Worm (Caenorhabditis elegans) whole organism, L2 larva: Measurements from ENCODE around the gene elo-6.

ENCODE experiments used
- R02D3.7 ChIP-seq: fragments of 150-350 bp; optimal IDR thresholded peaks from 2 replicates; lab custom pipeline; 2014; ENCODE audit warnings: missing biosample characterization, missing genetic modification characterization
- alr-1 ChIP-seq: fragments of 150-350 bp; optimal IDR thresholded peaks from 2 replicates; lab custom pipeline; 2014; ENCODE audit warnings: missing biosample characterization, missing genetic modification characterization
- ama-1 ChIP-seq: fragments of 150-350 bp; optimal IDR thresholded peaks from 2 replicates; lab custom pipeline; 2018; ENCODE audit warnings: inconsistent platforms
- mab-5 ChIP-seq: fragments of 150-350 bp; optimal IDR thresholded peaks from 2 replicates; lab custom pipeline; 2014; ENCODE audit warnings: missing biosample characterization, missing genetic modification characterization
- mdl-1 ChIP-seq, 2 experiments: fragments of 150-350 bp in 1 of 2; sonication (generic microtip) in 1 of 2; optimal IDR thresholded peaks; 2 replicates each; lab custom pipeline; 2017; ENCODE audit warnings: missing biosample characterization in 2 of 2, missing genetic modification characterization in 2 of 2
- nhr-12 ChIP-seq: fragments of 150-350 bp; optimal IDR thresholded peaks from 2 replicates; lab custom pipeline; 2014; ENCODE audit warnings: missing biosample characterization, missing genetic modification characterization
- nhr-25 ChIP-seq: fragments of 150-350 bp; sonication (generic microtip); optimal IDR thresholded peaks from 3 replicates; lab custom pipeline; 2014; ENCODE audit warnings: missing biosample characterization, missing genetic modification characterization
- skn-1 ChIP-seq: sonication (generic microtip); optimal IDR thresholded peaks from 2 replicates; lab custom pipeline; 2017; ENCODE audit warnings: missing biosample characterization, missing genetic modification characterization
- sma-9 ChIP-seq, 2 experiments: fragments of 150-350 bp in 1 of 2; sonication (generic microtip) in 1 of 2; optimal IDR thresholded peaks; 2 replicates each; lab custom pipeline; 2014 to 2016; ENCODE audit warnings: missing genetic modification characterization in 2 of 2, mild to moderate bottlenecking in 1 of 2, missing biosample characterization in 1 of 2, missing compliant biosample characterization in 1 of 2, missing genetic modification reagents in 1 of 2, moderate library complexity in 1 of 2
- unc-39 ChIP-seq: fragments of 150-350 bp; optimal IDR thresholded peaks from 2 replicates; lab custom pipeline; 2014; ENCODE audit warnings: missing biosample characterization, missing genetic modification characterization
- unc-55 ChIP-seq: fragments of 150-350 bp; sonication (generic microtip); optimal IDR thresholded peaks from 3 replicates; lab custom pipeline; 2014; ENCODE audit warnings: missing biosample characterization, missing genetic modification reagents, missing genetic modification characterization
- unc-62 ChIP-seq: fragments of 150-350 bp; optimal IDR thresholded peaks from 2 replicates; lab custom pipeline; 2014; ENCODE audit warnings: missing biosample characterization, missing genetic modification reagents, missing genetic modification characterization
- zag-1 ChIP-seq: fragments of 150-350 bp; optimal IDR thresholded peaks from 2 replicates; lab custom pipeline; 2014; ENCODE audit warnings: missing biosample characterization, missing genetic modification characterization
- ztf-4 ChIP-seq: fragments of 150-350 bp; optimal IDR thresholded peaks from 2 replicates; lab custom pipeline; 2014; ENCODE audit warnings: missing biosample characterization, missing genetic modification characterization

DNA sequence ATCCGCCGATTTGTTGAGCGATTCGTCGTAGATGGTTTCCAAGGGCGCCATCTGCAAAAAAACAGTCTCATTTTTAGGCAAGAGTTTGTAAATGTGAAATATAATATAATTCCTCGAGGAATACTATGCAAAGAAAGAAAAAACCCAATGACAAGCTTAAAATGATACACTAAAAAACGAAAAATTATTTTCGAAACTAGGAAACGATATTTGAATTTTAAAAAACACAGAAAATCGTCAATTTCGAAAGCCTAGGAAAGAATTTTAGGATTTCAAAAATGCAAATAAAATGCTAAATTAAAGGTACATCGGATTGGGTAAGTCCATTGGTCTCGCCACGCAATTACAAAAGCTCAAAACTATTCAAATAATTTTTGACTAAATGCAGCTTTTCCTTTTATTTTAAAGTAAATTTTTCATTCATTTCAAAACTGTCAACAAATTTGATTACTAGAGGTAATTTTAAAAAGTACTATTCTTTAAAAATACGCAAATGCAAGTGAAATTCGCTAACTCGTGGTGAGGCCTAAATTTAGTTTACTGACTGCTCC lies 3.2 kb upstream of the elo-6 start, which contains the start of the genes htp-1 and ZK616.5:
- no peak for TF ChIP-seq unc-62 (GFP tag; lab: Kevin White, UChicago)
- no peak for TF ChIP-seq R02D3.7 (tag; lab: Kevin White, UChicago)
- no peak for TF ChIP-seq sma-9 (GFP tag; optimal IDR thresholded peaks at IDR 0.05; lab: Kevin White, UChicago)
- TF ChIP-seq sma-9 (tag; optimal IDR thresholded peaks at IDR 0.05; lab: Kevin White, UChicago): no peak
- TF ChIP-seq mab-5: no peak
- TF ChIP-seq ama-1 (lab: Kevin White, UChicago): no peak
- TF ChIP-seq ztf-4 (tag; lab: Kevin White, UChicago): no peak
- no peak for TF ChIP-seq nhr-25 (tag; lab: Kevin White, UChicago)
- no peak for TF ChIP-seq skn-1 (tag; lab: Kevin White, UChicago)
- TF ChIP-seq unc-39 (tag; lab: Kevin White, UChicago): no peak
- TF ChIP-seq nhr-12 (tag; lab: Kevin White, UChicago): no peak
- TF ChIP-seq unc-55: no peak
- no peak for TF ChIP-seq mdl-1 (tag; optimal IDR thresholded peaks at IDR 0.05; lab: Kevin White, UChicago)
- TF ChIP-seq alr-1 (tag; lab: Kevin White, UChicago): no peak
- TF ChIP-seq zag-1 (tag; lab: Kevin White, UChicago): no peak
